Worm (Caenorhabditis elegans) whole organism, early embryonic: ENCODE results near the gene srx-59.

ENCODE experiments used
- F13C5.2 ChIP-seq: sonication (generic microtip); optimal IDR thresholded peaks from 2 replicates; lab custom pipeline; 2017; ENCODE audit warnings: mild to moderate bottlenecking, missing genetic modification characterization, inconsistent platforms, missing compliant biosample characterization
- aly-1 ChIP-seq: sonication (generic microtip); optimal IDR thresholded peaks from 2 replicates; lab custom pipeline; 2016; ENCODE audit warnings: missing genetic modification characterization, missing compliant biosample characterization
- ama-1 ChIP-seq: fragments of 150-350 bp; optimal IDR thresholded peaks from 2 replicates; lab custom pipeline; 2014
- ceh-36 ChIP-seq: sonication (generic microtip); optimal IDR thresholded peaks from 2 replicates; lab custom pipeline; 2016; ENCODE audit warnings: missing genetic modification characterization, inconsistent platforms, missing compliant biosample characterization
- ets-7 ChIP-seq: sonication (generic microtip); optimal IDR thresholded peaks from 2 replicates; lab custom pipeline; 2016; ENCODE audit warnings: missing genotype, missing genetic modification characterization, missing compliant biosample characterization
- flt-1 ChIP-seq: fragments of 200-800 bp; sonication (Bioruptor generic); IDR thresholded peaks from 2 replicates; pipeline ENCODE4 v1.3.6; 2022; ENCODE audit warnings: missing genetic modification characterization, missing compliant biosample characterization
- hmbx-1 ChIP-seq: sonication (generic microtip); optimal IDR thresholded peaks from 2 replicates; lab custom pipeline; 2016; ENCODE audit warnings: mild to moderate bottlenecking, missing genetic modification characterization, missing compliant biosample characterization
- hmg-4 ChIP-seq: fragments of 200-800 bp; sonication (Bioruptor generic); optimal IDR thresholded peaks from 2 replicates; lab custom pipeline; 2018; ENCODE audit warnings: mild to moderate bottlenecking, missing genetic modification characterization, missing compliant biosample characterization
- hnd-1 ChIP-seq: sonication (generic microtip); optimal IDR thresholded peaks from 2 replicates; lab custom pipeline; 2016; ENCODE audit warnings: missing genetic modification characterization, missing compliant biosample characterization
- pes-1 ChIP-seq: fragments of 200-800 bp; sonication (Bioruptor generic); IDR thresholded peaks from 2 replicates; pipeline ENCODE4 v1.3.6; 2022; ENCODE audit warnings: missing genetic modification reagents, missing genetic modification characterization, missing compliant biosample characterization
- tbx-11 ChIP-seq: fragments of 200-800 bp; sonication (Bioruptor generic); IDR thresholded peaks from 2 replicates; pipeline ENCODE4 v1.3.6; 2022; ENCODE audit warnings: missing genetic modification characterization, missing compliant biosample characterization
- tbx-37 ChIP-seq: fragments of 200-800 bp; sonication (Bioruptor generic); conservative IDR thresholded peaks from 2 replicates; pipeline ENCODE4 v1.3.6; 2022; ENCODE audit warnings: missing genetic modification reagents, missing genetic modification characterization, missing compliant biosample characterization
- tra-4 ChIP-seq: sonication (generic microtip); optimal IDR thresholded peaks from 2 replicates; lab custom pipeline; 2017; ENCODE audit warnings: missing genetic modification characterization, missing compliant biosample characterization

DNA sequence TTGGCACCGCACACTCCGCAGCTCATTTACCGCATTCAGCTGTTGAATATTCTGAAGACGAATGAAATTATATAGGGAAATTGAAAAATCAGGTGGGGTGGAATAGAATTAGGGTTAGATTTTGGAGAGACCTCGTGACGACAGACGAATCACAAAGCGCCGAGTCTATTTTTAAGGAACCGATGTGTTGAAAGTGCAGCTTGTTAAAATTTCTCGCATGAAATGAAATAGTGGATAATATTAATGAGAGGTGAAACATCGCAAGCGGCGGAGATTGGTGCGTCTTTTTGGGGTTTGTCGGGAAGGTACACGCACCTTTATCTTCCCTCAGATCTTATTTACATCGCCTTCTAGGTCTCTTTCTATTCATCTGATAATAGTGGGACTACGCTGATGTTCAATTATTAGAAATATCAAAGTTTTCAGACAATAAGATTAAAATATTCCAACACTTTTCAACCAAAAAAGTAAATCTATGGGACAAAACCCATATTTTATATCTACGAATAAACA, 18.0 kb downstream of the srx-59 start, which contains the start of gene nhr-140:
- TF ChIP-seq ets-7 (tag; lab: Kevin White, UChicago) = no peak
- TF ChIP-seq hnd-1 (tag; lab: Kevin White, UChicago) = no peak
- TF ChIP-seq ama-1 (lab: Kevin White, UChicago) = no peak
- no peak for TF ChIP-seq ceh-36 (tag; lab: Kevin White, UChicago)
- no peak for TF ChIP-seq flt-1 (GFP tag; lab: Robert Waterston, UW)
- no peak for TF ChIP-seq tbx-11
- no peak for TF ChIP-seq pes-1 (GFP tag; lab: Robert Waterston, UW)
- TF ChIP-seq F13C5.2 (tag; lab: Kevin White, UChicago) = no peak
- TF ChIP-seq tbx-37 (GFP tag; lab: Robert Waterston, UW) = no peak
- no peak for TF ChIP-seq hmg-4
- no peak for TF ChIP-seq aly-1 (tag; lab: Kevin White, UChicago)
- no peak for TF ChIP-seq hmbx-1 (tag; lab: Kevin White, UChicago)
- no peak for TF ChIP-seq tra-4 (tag; lab: Kevin White, UChicago)
